Worm (Caenorhabditis elegans) whole organism, L4 larva: Measurements from ENCODE around the gene Y37H2A.10.

Source experiments
- D1046.2 ChIP-seq: fragments of 200-800 bp; sonication (Bioruptor generic); IDR thresholded peaks from 2 replicates; pipeline ENCODE4 v1.3.6; 2022; ENCODE audit warnings: missing genetic modification characterization, missing compliant biosample characterization
- T26A8.4 ChIP-seq: fragments of 200-800 bp; sonication (Bioruptor generic); IDR thresholded peaks from 2 replicates; pipeline ENCODE4 v1.3.6; 2022; ENCODE audit warnings: missing genetic modification characterization, missing compliant biosample characterization
- Y48G9A.11 ChIP-seq: fragments of 200-800 bp; sonication (Bioruptor generic); IDR thresholded peaks from 2 replicates; pipeline ENCODE4 v1.3.6; 2022; ENCODE audit warnings: missing genetic modification reagents, missing genetic modification characterization, missing compliant biosample characterization
- ZK337.2 ChIP-seq: fragments of 200-800 bp; sonication (Bioruptor generic); IDR thresholded peaks from 2 replicates; pipeline ENCODE4 v1.3.6; 2022; ENCODE audit warnings: missing genetic modification reagents, missing genetic modification characterization, missing compliant biosample characterization
- aha-1 ChIP-seq: fragments of 150-350 bp; peaks from one replicate; lab custom pipeline; 2014; ENCODE audit warnings: missing biosample characterization, missing genetic modification characterization
- ceh-20 ChIP-seq: fragments of 200-800 bp; sonication (Bioruptor generic); IDR thresholded peaks from 2 replicates; pipeline ENCODE4 v1.3.6; 2022; ENCODE audit warnings: missing genetic modification reagents, missing genetic modification characterization, missing compliant biosample characterization
- dpl-1 ChIP-seq: fragments of 150-350 bp; optimal IDR thresholded peaks from 2 replicates; lab custom pipeline; 2014; ENCODE audit warnings: missing biosample characterization, missing genetic modification reagents, missing genetic modification characterization
- nhr-11 ChIP-seq: fragments of 150-350 bp; optimal IDR thresholded peaks from 2 replicates; lab custom pipeline; 2014; ENCODE audit warnings: missing biosample characterization, missing genetic modification characterization
- nhr-41 ChIP-seq: fragments of 200-800 bp; sonication (Bioruptor generic); IDR thresholded peaks from 2 replicates; pipeline ENCODE4 v1.3.6; 2022; ENCODE audit warnings: missing genetic modification reagents, missing genetic modification characterization, missing compliant biosample characterization
- php-3 ChIP-seq: fragments of 200-800 bp; sonication (Bioruptor generic); IDR thresholded peaks from 2 replicates; pipeline ENCODE4 v1.3.6; 2022; ENCODE audit warnings: missing genetic modification reagents, missing genetic modification characterization, missing compliant biosample characterization
- pqm-1 ChIP-seq: sonication (generic microtip); optimal IDR thresholded peaks from 2 replicates; lab custom pipeline; 2017; ENCODE audit warnings: missing biosample characterization, missing genetic modification characterization
- spr-3 ChIP-seq: fragments of 200-800 bp; sonication (Bioruptor generic); optimal IDR thresholded peaks from 2 replicates; lab custom pipeline; 2018; ENCODE audit warnings: mild to moderate bottlenecking, missing genetic modification characterization, missing compliant biosample characterization
- unc-62 ChIP-seq, 3 experiments: fragments of 150-350 bp in 1 of 3; sonication (generic microtip); optimal IDR thresholded peaks in 2 of 3; peaks in 1 of 3; 1 replicate in 1 of 3; 2 replicates in 2 of 3; lab custom pipeline; 2014 to 2017; ENCODE audit warnings: missing biosample characterization in 3 of 3, missing genetic modification characterization in 3 of 3, missing genetic modification reagents in 3 of 3, missing genotype in 1 of 3
- ztf-11 ChIP-seq: fragments of 150-350 bp; optimal IDR thresholded peaks from 2 replicates; lab custom pipeline; 2014; ENCODE audit warnings: missing biosample characterization, missing genetic modification characterization
- ztf-7 ChIP-seq: fragments of 150-350 bp; optimal IDR thresholded peaks from 2 replicates; lab custom pipeline; 2014; ENCODE audit warnings: missing biosample characterization, missing genetic modification characterization

The Y37H2A.10 gene

DNA sequence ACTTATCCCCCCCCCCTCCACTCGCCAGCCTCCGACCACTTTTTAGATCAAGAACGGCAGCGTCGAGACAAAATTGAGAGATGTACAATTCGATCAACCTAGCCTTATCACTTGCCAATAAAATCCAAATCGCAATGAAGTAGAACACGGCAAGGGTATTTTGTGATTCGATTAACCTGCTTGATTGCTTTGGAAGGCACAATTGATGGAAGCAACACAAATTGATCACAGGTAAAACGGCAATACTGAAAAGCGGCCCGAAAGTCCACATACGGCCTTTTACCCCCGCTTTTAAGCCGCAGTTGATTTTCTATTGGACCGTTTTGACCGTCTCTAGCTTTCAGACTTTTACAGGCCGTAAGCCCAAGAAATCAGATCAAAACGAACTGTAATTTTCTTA, 49.5 kb downstream of the Y37H2A.10 start, which contains the start of gene clec-245:
Gene clec-245, minus strand, starts transcription at position 101 of the 400 bp plus-strand sequence.
- no peak for TF ChIP-seq T26A8.4 (GFP tag; lab: Robert Waterston, UW)
- peak; percentile 84 for TF ChIP-seq aha-1 (tag; lab: Kevin White, UChicago)

- TF ChIP-seq php-3 (GFP tag; lab: Robert Waterston, UW) (no peak), nhr-11 (no peak), ceh-20 (no peak), ztf-7 (tag; lab: Kevin White, UChicago) (no peak), spr-3 (GFP tag; lab: Kevin White, UChicago) (no peak), pqm-1 (no peak), Y48G9A.11 (GFP tag; lab: Robert Waterston, UW) (no peak), ztf-11 (tag; lab: Kevin White, UChicago) (no peak), D1046.2 (GFP tag; lab: Robert Waterston, UW) (no peak), dpl-1 (no peak), nhr-41 (GFP tag; lab: Robert Waterston, UW) (no peak), unc-62 (GFP tag; optimal IDR thresholded peaks at IDR 0.05 in 1 of 2; lab: Kevin White, UChicago) (no peak), unc-62 (tag; optimal IDR thresholded peaks at IDR 0.05; lab: Kevin White, UChicago) (no peak), ZK337.2 (GFP tag; lab: Robert Waterston, UW) (no peak)
Observed at ce11 chrV:18189181-18189580, 50.4 kb downstream of the Y37H2A.10 start, which contains the start of gene clec-246. Gene clec-246, plus strand, starts transcription at chrV:18189481.
